Fruit fly (Drosophila melanogaster) whole organism, embryonic: ENCODE data around the gene Gr64f.
A peak's percentile ranks its signal among the peaks of the same experiment; 100 is the strongest.

ENCODE experiments used
- Ada2b ChIP-seq: fragments of 200-800 bp; sonication (Bioruptor generic); IDR thresholded peaks from 2 replicates; pipeline ENCODE4 v1.3.6; 2022; ENCODE audit warnings: missing biosample characterization, missing genetic modification characterization
- Asciz ChIP-seq: fragments of 200-800 bp; sonication (Bioruptor generic); optimal IDR thresholded peaks from 2 replicates; lab custom pipeline; 2017; ENCODE audit warnings: missing biosample characterization, mild to moderate bottlenecking, missing genetic modification characterization, missing genetic modification reagents
- Atf-2 ChIP-seq: fragments of 200-800 bp; sonication (Bioruptor generic); optimal IDR thresholded peaks from 2 replicates; lab custom pipeline; 2016; ENCODE audit warnings: missing biosample characterization, missing genetic modification characterization
- CG10267 ChIP-seq: fragments of 200-800 bp; sonication (Bioruptor generic); optimal IDR thresholded peaks from 2 replicates; lab custom pipeline; 2018; ENCODE audit warnings: missing biosample characterization, mild to moderate bottlenecking, missing genetic modification characterization, moderate library complexity
- CG10959 ChIP-seq: fragments of 200-800 bp; sonication (Bioruptor generic); IDR thresholded peaks from 2 replicates; pipeline ENCODE4 v1.3.6; 2022; ENCODE audit warnings: missing biosample characterization, missing genetic modification characterization
- CG14441 ChIP-seq: fragments of 200-800 bp; sonication (Bioruptor generic); IDR thresholded peaks from 2 replicates; pipeline ENCODE4 v1.3.6; 2022; ENCODE audit warnings: missing biosample characterization, missing genetic modification characterization
- CG1603 ChIP-seq: fragments of 200-800 bp; sonication (Bioruptor generic); optimal IDR thresholded peaks from 2 replicates; lab custom pipeline; 2019; ENCODE audit warnings: missing biosample characterization, mild to moderate bottlenecking, missing genetic modification characterization, moderate library complexity
- CG17186 ChIP-seq: fragments of 200-800 bp; sonication (Bioruptor generic); optimal IDR thresholded peaks from 3 replicates; lab custom pipeline; 2017; ENCODE audit warnings: missing biosample characterization, missing genetic modification reagents, missing genetic modification characterization
- CG17359 ChIP-seq: fragments of 200-800 bp; sonication (Bioruptor generic); optimal IDR thresholded peaks from 3 replicates; lab custom pipeline; 2018; ENCODE audit warnings: missing biosample characterization, mild to moderate bottlenecking, missing genetic modification characterization, moderate library complexity
- CG17361 ChIP-seq: fragments of 200-800 bp; sonication (Bioruptor generic); IDR thresholded peaks from 3 replicates; pipeline ENCODE4 v1.3.6; 2022; ENCODE audit warnings: missing biosample characterization, missing genetic modification characterization
- CG34224 ChIP-seq: fragments of 200-800 bp; sonication (Bioruptor generic); IDR thresholded peaks from 3 replicates; pipeline ENCODE4 v1.3.6; 2022; ENCODE audit warnings: missing biosample characterization, missing genetic modification characterization; ENCODE audit not compliant: partially characterized antibody
- CG3726 ChIP-seq: fragments of 200-800 bp; sonication (Bioruptor generic); IDR thresholded peaks from 3 replicates; pipeline ENCODE4, ENCODE4 v1.3.6; 2022; ENCODE audit warnings: missing biosample characterization, missing genetic modification characterization
- CG42726 ChIP-seq: fragments of 200-800 bp; sonication (Bioruptor generic); IDR thresholded peaks from 2 replicates; pipeline ENCODE4 v1.3.6; 2022; ENCODE audit warnings: missing biosample characterization, missing genetic modification characterization; ENCODE audit not compliant: partially characterized antibody
- CG4820 ChIP-seq: fragments of 200-800 bp; sonication (Bioruptor generic); optimal IDR thresholded peaks from 3 replicates; lab custom pipeline; 2016; ENCODE audit warnings: missing biosample characterization, missing genetic modification characterization
- CG6791 ChIP-seq: fragments of 200-800 bp; sonication (Bioruptor generic); IDR thresholded peaks from 3 replicates; pipeline ENCODE4 v1.3.6; 2022; ENCODE audit warnings: missing biosample characterization, missing genetic modification characterization; ENCODE audit not compliant: partially characterized antibody
- CG8089 ChIP-seq: fragments of 200-800 bp; sonication (Bioruptor generic); optimal IDR thresholded peaks from 3 replicates; lab custom pipeline; 2016; ENCODE audit warnings: missing biosample characterization, missing genetic modification characterization
- D19A ChIP-seq: fragments of 200-800 bp; optimal IDR thresholded peaks from 3 replicates; lab custom pipeline; 2019; ENCODE audit warnings: missing biosample characterization, mild to moderate bottlenecking, missing genetic modification characterization, moderate library complexity
- Fer2 ChIP-seq: fragments of 200-800 bp; sonication (Bioruptor generic); optimal IDR thresholded peaks from 2 replicates; lab custom pipeline; 2018; ENCODE audit warnings: missing biosample characterization, mild to moderate bottlenecking, missing genetic modification characterization, moderate library complexity
- Gug ChIP-seq: fragments of 200-800 bp; sonication (Bioruptor generic); IDR thresholded peaks from 4 replicates; pipeline ENCODE4 v1.3.6; 2022; ENCODE audit warnings: missing biosample characterization, missing genetic modification characterization
- H2.0 ChIP-seq: fragments of 200-800 bp; sonication (Bioruptor generic); IDR thresholded peaks from 2 replicates; pipeline ENCODE4 v1.3.6; 2022; ENCODE audit warnings: missing biosample characterization, missing genetic modification characterization
- HLHmδ ChIP-seq: fragments of 200-800 bp; sonication (Bioruptor generic); optimal IDR thresholded peaks from 2 replicates; lab custom pipeline; 2018; ENCODE audit warnings: missing biosample characterization, mild to moderate bottlenecking, missing genetic modification characterization, moderate library complexity
- Hmr ChIP-seq: fragments of 200-800 bp; sonication (Bioruptor generic); optimal IDR thresholded peaks from 3 replicates; lab custom pipeline; 2017; ENCODE audit warnings: mild to moderate bottlenecking, missing biosample characterization, missing genetic modification reagents, missing genetic modification characterization
- Hr78 ChIP-seq, 2 experiments: fragments of 200-800 bp in 1 of 2; fragments of >200 bp in 1 of 2; sonication (Bioruptor generic) in 1 of 2; optimal IDR thresholded peaks; 2 replicates each; lab custom pipeline; 2017 to 2019; ENCODE audit warnings: missing biosample characterization in 2 of 2, missing genetic modification characterization in 2 of 2, mild to moderate bottlenecking in 1 of 2, moderate library complexity in 1 of 2
- Kr ChIP-seq: fragments of 200-800 bp; sonication (Bioruptor generic); optimal IDR thresholded peaks from 2 replicates; lab custom pipeline; 2017; ENCODE audit warnings: missing biosample characterization, mild to moderate bottlenecking, missing genetic modification characterization
- Med ChIP-seq: fragments of 200-800 bp; sonication (Bioruptor generic); peaks from one replicate; lab custom pipeline; 2016; ENCODE audit warnings: missing biosample characterization, missing genetic modification characterization, mild to moderate bottlenecking, inconsistent platforms, moderate library complexity
- NFAT ChIP-seq: fragments of 200-800 bp; sonication (Bioruptor generic); IDR thresholded peaks from 2 replicates; pipeline ENCODE4 v1.3.6; 2022; ENCODE audit warnings: missing biosample characterization, missing genetic modification characterization
- Pdp1 ChIP-seq, 2 experiments: fragments of 200-800 bp; sonication (Bioruptor generic); optimal IDR thresholded peaks; 3 replicates each; lab custom pipeline; 2016; ENCODE audit warnings: missing biosample characterization in 2 of 2, missing genetic modification characterization in 2 of 2, mild to moderate bottlenecking in 1 of 2, moderate library complexity in 1 of 2
- Sox100B ChIP-seq: fragments of 200-800 bp; sonication (Bioruptor generic); optimal IDR thresholded peaks from 3 replicates; lab custom pipeline; 2018; ENCODE audit warnings: missing biosample characterization, mild to moderate bottlenecking, missing genetic modification characterization
- ash1 ChIP-seq: fragments of 200-800 bp; sonication (Bioruptor generic); optimal IDR thresholded peaks from 2 replicates; lab custom pipeline; 2018; ENCODE audit warnings: missing biosample characterization, mild to moderate bottlenecking, missing genetic modification characterization
- bowl ChIP-seq: fragments of 200-800 bp; sonication (Bioruptor generic); IDR thresholded peaks from 2 replicates; pipeline ENCODE4 v1.3.6; 2022; ENCODE audit warnings: missing biosample characterization, missing genetic modification characterization
- bsh ChIP-seq, 2 experiments: fragments of 200-800 bp; sonication (Bioruptor generic); optimal IDR thresholded peaks; 2 replicates each; lab custom pipeline; 2017 to 2018; ENCODE audit warnings: mild to moderate bottlenecking in 2 of 2, missing biosample characterization in 2 of 2, missing genetic modification characterization in 2 of 2, moderate library complexity in 1 of 2
- cato ChIP-seq: fragments of 200-800 bp; sonication (Bioruptor generic); optimal IDR thresholded peaks from 2 replicates; lab custom pipeline; 2016; ENCODE audit warnings: missing biosample characterization, missing genetic modification characterization, borderline replicate concordance
- caup ChIP-seq: fragments of 200-800 bp; sonication (Bioruptor generic); optimal IDR thresholded peaks from 3 replicates; lab custom pipeline; 2017; ENCODE audit warnings: missing biosample characterization, mild to moderate bottlenecking, missing genetic modification characterization, moderate library complexity; ENCODE audit not compliant: severe bottlenecking
- ci ChIP-seq: fragments of 200-800 bp; sonication (Bioruptor generic); IDR thresholded peaks from 3 replicates; pipeline ENCODE4 v1.3.6; 2022; ENCODE audit warnings: missing biosample characterization, missing genetic modification characterization
- dpn ChIP-seq, 2 experiments: fragments of 200-800 bp; sonication (Bioruptor generic); optimal IDR thresholded peaks; 3 replicates each; lab custom pipeline; 2016; ENCODE audit warnings: missing biosample characterization in 2 of 2, missing genetic modification characterization in 2 of 2
- esg ChIP-seq: fragments of 200-800 bp; sonication (Bioruptor generic); conservative IDR thresholded peaks from 2 replicates; pipeline ENCODE4 v1.3.6; 2022; ENCODE audit warnings: missing biosample characterization, missing genetic modification characterization
- ewg ChIP-seq: fragments of 200-800 bp; sonication (Bioruptor generic); optimal IDR thresholded peaks from 3 replicates; lab custom pipeline; 2017; ENCODE audit warnings: mild to moderate bottlenecking, missing biosample characterization, missing genetic modification reagents, missing genetic modification characterization
- jing ChIP-seq: fragments of 200-800 bp; sonication (Bioruptor generic); optimal IDR thresholded peaks from 2 replicates; lab custom pipeline; 2018; ENCODE audit warnings: missing biosample characterization, mild to moderate bottlenecking, missing genetic modification characterization
- sc ChIP-seq, 3 experiments: fragments of >200 bp in 2 of 3; fragments of 200-800 bp in 1 of 3; sonication (Bioruptor generic) in 1 of 3; optimal IDR thresholded peaks; 2 replicates in 2 of 3; 3 replicates in 1 of 3; lab custom pipeline; 2017; ENCODE audit warnings: mild to moderate bottlenecking in 1 of 3, missing biosample characterization in 1 of 3, missing genetic modification characterization in 1 of 3, missing genetic modification reagents in 1 of 3
- sima ChIP-seq: fragments of 200-800 bp; sonication (Bioruptor generic); optimal IDR thresholded peaks from 2 replicates; lab custom pipeline; 2016; ENCODE audit warnings: missing biosample characterization, missing genetic modification characterization
- slbo ChIP-seq: fragments of 200-800 bp; sonication (Bioruptor generic); IDR thresholded peaks from 2 replicates; pipeline ENCODE4 v1.3.6; 2022; ENCODE audit warnings: missing biosample characterization, missing genetic modification characterization
- trh ChIP-seq: fragments of 200-800 bp; sonication (Bioruptor generic); optimal IDR thresholded peaks from 2 replicates; lab custom pipeline; 2016; ENCODE audit warnings: missing biosample characterization, missing genetic modification characterization
- tup ChIP-seq: fragments of 200-800 bp; sonication (Bioruptor generic); optimal IDR thresholded peaks from 2 replicates; lab custom pipeline; 2016; ENCODE audit warnings: missing biosample characterization, mild to moderate bottlenecking, missing genetic modification characterization, moderate library complexity
- unpg ChIP-seq: fragments of 200-800 bp; sonication (Bioruptor generic); optimal IDR thresholded peaks from 3 replicates; lab custom pipeline; 2018; ENCODE audit warnings: missing biosample characterization, mild to moderate bottlenecking, missing genetic modification characterization, moderate library complexity
- wor ChIP-seq: fragments of 200-800 bp; sonication (Bioruptor generic); IDR thresholded peaks from 2 replicates; pipeline ENCODE4 v1.3.6; 2022; ENCODE audit warnings: missing biosample characterization, missing genetic modification characterization

The Gr64f gene

dm6 chr3L:4049082-4049481 lies 13.5 kb downstream of the Gr64f start (continued):
- TF ChIP-seq Kr (no peak), caup (no peak), Pdp1 (GFP tag; optimal IDR thresholded peaks at IDR 0.05; lab: Kevin White, UChicago) (no peak), CG17186 (no peak)
- TF ChIP-seq, all 482 proteins: peak for 34

- no peak for TF ChIP-seq ci (GFP tag; lab: Robert Waterston, UW)
These were observed 19.9 kb downstream of the Gr64f start for dm6 chr3L:4055438-4055962.

dm6 chr3L:4056812-4057211 lies 21.2 kb downstream of the Gr64f start:
- TF ChIP-seq ash1: no peak
- no peak for TF ChIP-seq Atf-2 (GFP tag; lab: Kevin White, UChicago)
- no peak for TF ChIP-seq jing (GFP tag; lab: Kevin White, UChicago)
- no peak for TF ChIP-seq NFAT (GFP tag; lab: Robert Waterston, UW)
- TF ChIP-seq trh: no peak
- no peak for TF ChIP-seq CG6791 (GFP tag; lab: Robert Waterston, UW)
- no peak for TF ChIP-seq CG14441 (GFP tag; lab: Robert Waterston, UW)
- no peak for TF ChIP-seq CG4820 (GFP tag; lab: Kevin White, UChicago)
- no peak for TF ChIP-seq Asciz (GFP tag; lab: Kevin White, UChicago)
- no peak for TF ChIP-seq CG34224 (GFP tag; lab: Robert Waterston, UW)
- TF ChIP-seq CG17359 (tag; lab: Kevin White, UChicago): no peak
- TF ChIP-seq CG10959: no peak
- no peak for TF ChIP-seq CG17361
- no peak for TF ChIP-seq CG3726
- TF ChIP-seq sc (optimal IDR thresholded peaks at IDR 0.05; lab: Kevin White, UChicago): no peak
- TF ChIP-seq sc (GFP tag; optimal IDR thresholded peaks at IDR 0.05; lab: Kevin White, UChicago): no peak
- TF ChIP-seq Gug (GFP tag; lab: Robert Waterston, UW): no peak
- TF ChIP-seq CG42726 (GFP tag; lab: Robert Waterston, UW): no peak
- no peak for TF ChIP-seq CG1603 (tag; lab: Kevin White, UChicago)

- TF ChIP-seq D19A (tag; lab: Kevin White, UChicago) (no peak), Fer2 (tag; lab: Kevin White, UChicago) (no peak), Hmr (peak; percentile 22), tup (GFP tag; lab: Kevin White, UChicago) (no peak), esg (GFP tag; lab: Robert Waterston, UW) (no peak), ewg (GFP tag; lab: Kevin White, UChicago) (no peak), cato (GFP tag; lab: Kevin White, UChicago) (no peak), Hr78 (GFP tag; optimal IDR thresholded peaks at IDR 0.05; lab: Kevin White, UChicago) (no peak), wor (GFP tag; lab: Robert Waterston, UW) (no peak), bowl (no peak), HLHmδ (GFP tag; lab: Kevin White, UChicago) (no peak), sima (GFP tag; lab: Kevin White, UChicago) (no peak), CG8089 (GFP tag; lab: Kevin White, UChicago) (no peak), bsh (GFP tag; optimal IDR thresholded peaks at IDR 0.05; lab: Kevin White, UChicago) (no peak), dpn (GFP tag; optimal IDR thresholded peaks at IDR 0.05; lab: Kevin White, UChicago) (peak in 1 of 2 experiments; percentile 3), Sox100B (GFP tag; lab: Kevin White, UChicago) (no peak), slbo (0 out of 2 replicates have a peak, but pooled peaks have one; percentile 35), Ada2b (no peak), unpg (peak; percentile 17), Med (peak; percentile 65), H2.0 (GFP tag; lab: Robert Waterston, UW) (no peak), CG10267 (tag; lab: Kevin White, UChicago) (no peak)
These were observed 23.8 kb downstream of the Gr64f start, which contains the start of gene Ugt305A1 for dm6 chr3L:4059293-4059820. Gene Ugt305A1, plus strand, starts transcription at chr3L:4059770.
